Fruit fly (Drosophila melanogaster): Measurements from ENCODE around the gene FoxP.

The FoxP gene

dm6 chr3R:9771519-9771972 lies 40.9 kb upstream of the FoxP start, which contains the start of gene CG9471 (continued):
- peak; percentile 91 for TF ChIP-seq CG4424 (GFP tag; optimal IDR thresholded peaks at IDR 0.05)
- peak; percentile 80 for TF ChIP-seq nerfin-1 (tag; optimal IDR thresholded peaks at IDR 0.05)
- peak; percentile 80; the same call in 2 of the 3 replicates for TF ChIP-seq jigr1 (GFP tag; IDR thresholded peaks at IDR 0.05)
- TF ChIP-seq CG42726 (GFP tag; IDR thresholded peaks at IDR 0.05; ENCODE audit: partially characterized antibody): no peak
- peak; percentile 73 for TF ChIP-seq Deaf1 (tag; optimal IDR thresholded peaks at IDR 0.05)
- TF ChIP-seq repo (GFP tag; optimal IDR thresholded peaks at IDR 0.05): peak; percentile 68
- peak; percentile 93 for TF ChIP-seq chm (GFP tag; IDR thresholded peaks at IDR 0.05)
- peak; percentile 89 for TF ChIP-seq wdn (GFP tag; IDR thresholded peaks at IDR 0.05)
- peak; percentile 68 for TF ChIP-seq dm (GFP tag; optimal IDR thresholded peaks at IDR 0.05)
- TF ChIP-seq Lhr (GFP tag; optimal IDR thresholded peaks at IDR 0.05): peak; percentile 34
- peak; percentile 93 for TF ChIP-seq CG7786 (GFP tag; optimal IDR thresholded peaks at IDR 0.05)
- TF ChIP-seq CG7928 (GFP tag; optimal IDR thresholded peaks at IDR 0.05): peak; percentile 59
- TF ChIP-seq CG8944 (GFP tag; optimal IDR thresholded peaks at IDR 0.05): peak; percentile 88
- TF ChIP-seq Hey (tag; optimal IDR thresholded peaks at IDR 0.05): peak; percentile 49
- TF ChIP-seq ERR (GFP tag; optimal IDR thresholded peaks at IDR 0.05): peak; percentile 90
- peak; percentile 88 for TF ChIP-seq peb (GFP tag; IDR thresholded peaks at IDR 0.05)
- TF ChIP-seq Dbx (GFP tag; IDR thresholded peaks at IDR 0.05): peak; percentile 91
- TF ChIP-seq scrt (GFP tag; optimal IDR thresholded peaks at IDR 0.05): peak; percentile 80
- peak; percentile 83 for TF ChIP-seq oc (tag; optimal IDR thresholded peaks at IDR 0.05)
- peak; percentile 54 for TF ChIP-seq pzg (GFP tag; optimal IDR thresholded peaks at IDR 0.05)
- TF ChIP-seq gro (GFP tag; optimal IDR thresholded peaks at IDR 0.05): peak; percentile 89
- TF ChIP-seq CG18476 (GFP tag; optimal IDR thresholded peaks at IDR 0.05): peak; percentile 89
- 0 out of 2 replicates have a peak, but pooled peaks have one; percentile 6 for TF ChIP-seq crol (GFP tag; IDR thresholded peaks at IDR 0.05)
- TF ChIP-seq D19A (tag; optimal IDR thresholded peaks at IDR 0.05): peak; percentile 87
- peak; percentile 93 for TF ChIP-seq CG30403 (GFP tag; optimal IDR thresholded peaks at IDR 0.05)
- TF ChIP-seq CG6765 (GFP tag; optimal IDR thresholded peaks at IDR 0.05): peak; percentile 88
- TF ChIP-seq Elba2 (GFP tag; optimal IDR thresholded peaks at IDR 0.05): peak; percentile 54
- peak; percentile 86 for TF ChIP-seq Max (GFP tag; optimal IDR thresholded peaks at IDR 0.05)
- TF ChIP-seq croc (GFP tag; conservative IDR thresholded peaks at IDR 0.05): peak; percentile 80
- peak; percentile 89 for TF ChIP-seq CG10267 (tag; optimal IDR thresholded peaks at IDR 0.05)
- TF ChIP-seq CG5245 (GFP tag; optimal IDR thresholded peaks at IDR 0.05): peak; percentile 77
- TF ChIP-seq CG2199 (GFP tag; IDR thresholded peaks at IDR 0.05): 0 out of 3 replicates have a peak, but pooled peaks have one; percentile 52
- TF ChIP-seq Oli (tag; optimal IDR thresholded peaks at IDR 0.05): peak; percentile 89
- TF ChIP-seq CG43689 (GFP tag; IDR thresholded peaks at IDR 0.05): peak; percentile 86
- TF ChIP-seq slou (GFP tag; optimal IDR thresholded peaks at IDR 0.05): peak; percentile 91
- TF ChIP-seq bsh (GFP tag; optimal IDR thresholded peaks at IDR 0.05): peak; percentile 73 to 93
- peak; percentile 73 for TF ChIP-seq Poxn (GFP tag; IDR thresholded peaks at IDR 0.05)
- peak; percentile 91 for TF ChIP-seq Aef1 (GFP tag; IDR thresholded peaks at IDR 0.05)
- peak; percentile 83 for TF ChIP-seq Mes4 (GFP tag; optimal IDR thresholded peaks at IDR 0.05)
- peak; percentile 92 for TF ChIP-seq exex (tag; optimal IDR thresholded peaks at IDR 0.05)
- TF ChIP-seq CG4617 (GFP tag; optimal IDR thresholded peaks at IDR 0.05; ENCODE audit: borderline replicate concordance): peak; percentile 81
- TF ChIP-seq kay (GFP tag; optimal IDR thresholded peaks at IDR 0.05): peak; percentile 80
- TF ChIP-seq cad (GFP tag; optimal IDR thresholded peaks at IDR 0.05): no peak
- peak; percentile 83 for TF ChIP-seq Spps (tag; optimal IDR thresholded peaks at IDR 0.05)
- peak; percentile 61 for TF ChIP-seq CG4360 (GFP tag; IDR thresholded peaks at IDR 0.05)
- TF ChIP-seq ap (GFP tag; IDR thresholded peaks at IDR 0.05): peak; percentile 90
- TF ChIP-seq ash1 (GFP tag; optimal IDR thresholded peaks at IDR 0.05): no peak
- TF ChIP-seq CG32532 (GFP tag; IDR thresholded peaks at IDR 0.05): peak; percentile 94
- TF ChIP-seq CG1832 (GFP tag; optimal IDR thresholded peaks at IDR 0.05): no peak
- TF ChIP-seq CG12071 (GFP tag; optimal IDR thresholded peaks at IDR 0.05): peak; percentile 88
- TF ChIP-seq E2f2 (GFP tag; IDR thresholded peaks at IDR 0.05): peak; percentile 92
